Worm (Caenorhabditis elegans): Measurements from ENCODE around the gene M163.11.

Gene M163.11

DNA sequence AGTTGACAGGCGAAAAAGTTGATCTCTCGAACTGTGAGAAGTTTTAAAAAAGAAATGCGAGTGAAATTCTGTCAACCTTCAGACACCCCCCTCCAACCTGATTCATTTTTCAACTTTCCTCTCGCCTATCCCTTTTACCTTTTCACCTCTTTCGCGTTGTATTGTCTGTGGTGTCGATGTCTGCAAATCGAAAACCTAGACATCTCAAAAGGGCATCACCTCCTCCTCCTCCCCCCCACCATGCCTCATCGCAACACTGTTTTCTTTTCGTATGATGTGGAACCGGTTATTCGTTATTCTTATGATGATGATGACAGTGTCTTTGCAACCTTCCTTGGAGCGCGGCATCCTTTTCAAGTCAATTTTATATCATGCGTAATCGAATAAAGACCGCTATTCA lies 28.8 kb downstream of the M163.11 start:
- TF ChIP-seq pqm-1 (tag; optimal IDR thresholded peaks at IDR 0.05) (no peak), rnt-1 (tag; optimal IDR thresholded peaks at IDR 0.05) (peak; percentile 1), alr-1 (tag; optimal IDR thresholded peaks at IDR 0.05; ENCODE audit: borderline replicate concordance) (no peak), mef-2 (tag; optimal IDR thresholded peaks at IDR 0.05) (no peak), zag-1 (tag; optimal IDR thresholded peaks at IDR 0.05) (no peak), mdl-1 (tag; optimal IDR thresholded peaks at IDR 0.05) (peak in 1 of 2 experiments; percentile 55), lin-35 (GFP tag; optimal IDR thresholded peaks at IDR 0.05) (peak; percentile 12 to 41), ztf-4 (tag; optimal IDR thresholded peaks at IDR 0.05) (peak; percentile 37), sptf-1 (tag; optimal IDR thresholded peaks at IDR 0.05) (no peak), hlh-17 (GFP tag; optimal IDR thresholded peaks at IDR 0.05; ENCODE audit: borderline replicate concordance) (no peak), vab-15 (tag; optimal IDR thresholded peaks at IDR 0.05) (no peak), dpl-1 (GFP tag; optimal IDR thresholded peaks at IDR 0.05) (no peak), tlp-1 (tag; optimal IDR thresholded peaks at IDR 0.05) (no peak), lin-13 (GFP tag; optimal IDR thresholded peaks at IDR 0.05) (peak; percentile 3), F16B12.6 (tag; optimal IDR thresholded peaks at IDR 0.05) (no peak), lin-39 (tag; optimal IDR thresholded peaks at IDR 0.05) (no peak), fkh-8 (tag; optimal IDR thresholded peaks at IDR 0.05) (no peak), aly-2 (tag; optimal IDR thresholded peaks at IDR 0.05) (no peak), egl-27 (tag; optimal IDR thresholded peaks at IDR 0.05) (no peak), aha-1 (tag; optimal IDR thresholded peaks at IDR 0.05) (no peak), fos-1 (tag; optimal IDR thresholded peaks at IDR 0.05) (no peak), dsc-1 (tag; optimal IDR thresholded peaks at IDR 0.05) (no peak), C04F5.9 (tag; optimal IDR thresholded peaks at IDR 0.05) (no peak), blmp-1 (tag; optimal IDR thresholded peaks at IDR 0.05) (peak; percentile 90), snu-23 (GFP tag; optimal IDR thresholded peaks at IDR 0.05) (peak; percentile 65), xbp-1 (tag; optimal IDR thresholded peaks at IDR 0.05) (peak; percentile 1), hlh-4 (tag; optimal IDR thresholded peaks at IDR 0.05) (no peak), nhr-90 (tag; optimal IDR thresholded peaks at IDR 0.05; ENCODE audit: poor library complexity) (peak; percentile 67), jun-1 (tag; optimal IDR thresholded peaks at IDR 0.05) (no peak), ceh-88 (GFP tag; IDR thresholded peaks at IDR 0.05) (no peak), egl-13 (tag; optimal IDR thresholded peaks at IDR 0.05) (no peak), sup-37 (GFP tag; optimal IDR thresholded peaks at IDR 0.05) (no peak), elt-3 (tag; optimal IDR thresholded peaks at IDR 0.05) (peak in 5 of 6 experiments; percentile 1 to 83 (median 44)), lir-3 (tag; optimal IDR thresholded peaks at IDR 0.05; ENCODE audit: poor library complexity) (no peak), nhr-28 (tag; optimal IDR thresholded peaks at IDR 0.05) (no peak), grh-1 (GFP tag; IDR thresholded peaks at IDR 0.05) (peak; percentile 94), efl-3 (GFP tag; optimal IDR thresholded peaks at IDR 0.05) (no peak), ets-5 (GFP tag; IDR thresholded peaks at IDR 0.05) (no peak), snpc-4 (tag; optimal IDR thresholded peaks at IDR 0.05) (no peak), efl-1 (optimal IDR thresholded peaks at IDR 0.05) (no peak), efl-1 (GFP tag; optimal IDR thresholded peaks at IDR 0.05 in 1 of 2) (peak in 1 of 2 experiments; percentile 28), nhr-85 (tag) (peak; percentile 98), unc-98 (GFP tag; IDR thresholded peaks at IDR 0.05) (no peak), ztf-11 (tag; optimal IDR thresholded peaks at IDR 0.05) (no peak), hpl-2 (GFP tag; optimal IDR thresholded peaks at IDR 0.05) (no peak), ama-1 (optimal IDR thresholded peaks at IDR 0.05) (no peak), mab-9 (GFP tag; IDR thresholded peaks at IDR 0.05) (no peak), Y116A8C.19 (tag; optimal IDR thresholded peaks at IDR 0.05; ENCODE audit: borderline replicate concordance) (no peak), nhr-71 (tag; optimal IDR thresholded peaks at IDR 0.05) (peak; percentile 74), zip-4 (GFP tag; optimal IDR thresholded peaks at IDR 0.05) (no peak), C16A3.4 (tag; optimal IDR thresholded peaks at IDR 0.05) (no peak), nhr-47 (tag; optimal IDR thresholded peaks at IDR 0.05) (peak; percentile 48), lin-14 (GFP tag; optimal IDR thresholded peaks at IDR 0.05) (peak; percentile 86), ceh-8 (GFP tag; optimal IDR thresholded peaks at IDR 0.05) (no peak)
